Fruit fly (Drosophila melanogaster): ENCODE data around the gene EMC4.

EMC4 gene

DNA sequence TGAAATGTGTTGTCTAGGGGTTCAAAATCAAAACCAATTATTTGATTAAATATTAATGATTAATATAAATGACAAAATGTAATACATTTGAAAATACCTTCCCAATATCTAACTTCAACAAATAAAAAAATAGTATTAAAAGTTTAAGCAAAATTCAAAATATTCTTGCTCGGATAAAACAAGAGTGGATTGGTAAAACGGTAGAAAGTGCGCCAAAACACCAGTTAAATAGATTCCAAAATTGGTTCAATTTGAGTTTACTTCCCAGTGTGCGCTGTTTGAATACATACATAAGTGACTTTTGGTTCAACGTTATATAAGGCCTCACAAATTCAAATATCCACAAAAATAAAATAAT, 3.0 kb downstream of the EMC4 start (continued):
- no peak for TF ChIP-seq CG8765 (GFP tag; IDR thresholded peaks at IDR 0.05)
- peak; percentile 51 for TF ChIP-seq Blimp-1 (GFP tag; optimal IDR thresholded peaks at IDR 0.05)
- TF ChIP-seq CG4707 (GFP tag; optimal IDR thresholded peaks at IDR 0.05) = peak; percentile 30
- TF ChIP-seq CG6854 (GFP tag; optimal IDR thresholded peaks at IDR 0.05) = peak; percentile 61
- no peak for TF ChIP-seq CG17802 (tag; optimal IDR thresholded peaks at IDR 0.05)
- TF ChIP-seq Eip74EF (GFP tag; optimal IDR thresholded peaks at IDR 0.05) = peak in 1 of 2 experiments; percentile 71
- TF ChIP-seq trh (GFP tag; optimal IDR thresholded peaks at IDR 0.05) = peak; percentile 29
- TF ChIP-seq CG7271 (tag; optimal IDR thresholded peaks at IDR 0.05) = no peak
- TF ChIP-seq CG2889 (GFP tag; IDR thresholded peaks at IDR 0.05) = peak; percentile 72; the same call in 1 of the 3 replicates
- TF ChIP-seq Nf-YB (GFP tag; optimal IDR thresholded peaks at IDR 0.05) = peak; percentile 57
- no peak for TF ChIP-seq fd64A (GFP tag; optimal IDR thresholded peaks at IDR 0.05)
- peak; percentile 3 for TF ChIP-seq zen (tag; optimal IDR thresholded peaks at IDR 0.05)
- no peak for TF ChIP-seq ro (GFP tag; IDR thresholded peaks at IDR 0.05)
- TF ChIP-seq repo (GFP tag; optimal IDR thresholded peaks at IDR 0.05) = no peak
- no peak for TF ChIP-seq CkIIα-i1 (GFP tag; IDR thresholded peaks at IDR 0.05)
- TF ChIP-seq pum (GFP tag; optimal IDR thresholded peaks at IDR 0.05) = no peak
- TF ChIP-seq CG7556 (GFP tag; optimal IDR thresholded peaks at IDR 0.05) = peak; percentile 81
- peak; percentile 71; the same call in 1 of the 2 replicates for TF ChIP-seq Ada2b (GFP tag; IDR thresholded peaks at IDR 0.05)
- TF ChIP-seq CG10209 (GFP tag; optimal IDR thresholded peaks at IDR 0.05) = peak; percentile 67
- peak; percentile 61 for TF ChIP-seq Hand (GFP tag; optimal IDR thresholded peaks at IDR 0.05)
- TF ChIP-seq CG16813 (GFP tag; IDR thresholded peaks at IDR 0.05; ENCODE audit: partially characterized antibody) = no peak
- peak; percentile 9 for TF ChIP-seq ems (GFP tag; optimal IDR thresholded peaks at IDR 0.05)
- TF ChIP-seq nom (GFP tag; optimal IDR thresholded peaks at IDR 0.05) = peak; percentile 29
- no peak for TF ChIP-seq CG12236 (GFP tag; optimal IDR thresholded peaks at IDR 0.05)
- no peak for TF ChIP-seq bigmax (GFP tag; optimal IDR thresholded peaks at IDR 0.05)
- peak; percentile 6 for TF ChIP-seq twi (tag; optimal IDR thresholded peaks at IDR 0.05)
- TF ChIP-seq p53 (GFP tag; optimal IDR thresholded peaks at IDR 0.05) = no peak
- no peak for TF ChIP-seq sens-2 (GFP tag; IDR thresholded peaks at IDR 0.05)
- peak; percentile 66 for TF ChIP-seq al (GFP tag; IDR thresholded peaks at IDR 0.05)
- TF ChIP-seq Awh (GFP tag; IDR thresholded peaks at IDR 0.05) = peak; percentile 46; the same call in 1 of the 2 replicates
- no peak for TF ChIP-seq en (GFP tag; optimal IDR thresholded peaks at IDR 0.05)
- TF ChIP-seq CG9797 (GFP tag; optimal IDR thresholded peaks at IDR 0.05) = no peak
- TF ChIP-seq CG13424 (tag; optimal IDR thresholded peaks at IDR 0.05) = peak; percentile 83
- TF ChIP-seq CG18011 (GFP tag; optimal IDR thresholded peaks at IDR 0.05) = no peak
- no peak for TF ChIP-seq mam (GFP tag; optimal IDR thresholded peaks at IDR 0.05)
- TF ChIP-seq NC2α (GFP tag; optimal IDR thresholded peaks at IDR 0.05) = peak; percentile 2
- no peak for TF ChIP-seq ftz-f1 (GFP tag; optimal IDR thresholded peaks at IDR 0.05)
- TF ChIP-seq ham (GFP tag; IDR thresholded peaks at IDR 0.05) = no peak
- peak; percentile 65 for TF ChIP-seq Fer3 (tag; optimal IDR thresholded peaks at IDR 0.05)
- no peak for TF ChIP-seq sim (GFP tag; IDR thresholded peaks at IDR 0.05)
- no peak for TF ChIP-seq Kr (GFP tag; optimal IDR thresholded peaks at IDR 0.05)
- no peak for TF ChIP-seq Dad (GFP tag; optimal IDR thresholded peaks at IDR 0.05)
- peak; percentile 49; the same call in 1 of the 2 replicates for TF ChIP-seq sisA (GFP tag; IDR thresholded peaks at IDR 0.05)
- TF ChIP-seq caup (GFP tag; optimal IDR thresholded peaks at IDR 0.05; ENCODE audit: severe bottlenecking) = peak; percentile 58
- peak; percentile 40 for TF ChIP-seq vfl (GFP tag; optimal IDR thresholded peaks at IDR 0.05)
- TF ChIP-seq slbo (GFP tag; IDR thresholded peaks at IDR 0.05) = peak; percentile 71
- TF ChIP-seq CG31441 (GFP tag; IDR thresholded peaks at IDR 0.05) = peak; percentile 85
- TF ChIP-seq Oli (tag; optimal IDR thresholded peaks at IDR 0.05) = peak; percentile 84
- TF ChIP-seq Jarid2 (GFP tag; optimal IDR thresholded peaks at IDR 0.05) = no peak
- TF ChIP-seq chinmo (GFP tag; IDR thresholded peaks at IDR 0.05; ENCODE audit: partially characterized antibody) = no peak
